Fruit fly (Drosophila melanogaster): ENCODE measurements around the gene RabX4.

The RabX4 gene

dm6 chr3R:24787042-24787565 is 41.1 kb downstream of the RabX4 start, which contains the start of gene CG5805:
Gene CG5805 (minus strand): TSS chr3R:24787421.
- TF ChIP-seq CG6808 (GFP tag; optimal IDR thresholded peaks at IDR 0.05) (peak; percentile 15), pdm3 (GFP tag; optimal IDR thresholded peaks at IDR 0.05) (peak; percentile 64), CG8119 (GFP tag; IDR thresholded peaks at IDR 0.05) (no peak), achi (GFP tag; optimal IDR thresholded peaks at IDR 0.05) (peak; percentile 70), Ets96B (tag; optimal IDR thresholded peaks at IDR 0.05) (no peak), CG34406 (GFP tag; optimal IDR thresholded peaks at IDR 0.05) (peak; percentile 66), Sox102F (GFP tag; optimal IDR thresholded peaks at IDR 0.05) (peak; percentile 31), CG4318 (GFP tag; optimal IDR thresholded peaks at IDR 0.05) (no peak), Hr39 (GFP tag; optimal IDR thresholded peaks at IDR 0.05) (peak; percentile 72), Sox14 (GFP tag; optimal IDR thresholded peaks at IDR 0.05) (peak; percentile 59), topi (GFP tag; optimal IDR thresholded peaks at IDR 0.05) (peak; percentile 69), CG6854 (GFP tag; optimal IDR thresholded peaks at IDR 0.05) (no peak), dac (GFP tag; optimal IDR thresholded peaks at IDR 0.05) (peak; percentile 4), CG11294 (GFP tag; IDR thresholded peaks at IDR 0.05) (no peak), CG6792 (GFP tag; optimal IDR thresholded peaks at IDR 0.05) (peak; percentile 31), CG3032 (tag; optimal IDR thresholded peaks at IDR 0.05) (no peak), CG15336 (GFP tag; IDR thresholded peaks at IDR 0.05) (no peak), svp (GFP tag) (peak; percentile 80), eg (GFP tag; IDR thresholded peaks at IDR 0.05) (peak; percentile 75), cyc (GFP tag; optimal IDR thresholded peaks at IDR 0.05) (peak; percentile 66), CG3919 (GFP tag; optimal IDR thresholded peaks at IDR 0.05) (peak; percentile 78), CG32006 (GFP tag; optimal IDR thresholded peaks at IDR 0.05) (peak; percentile 16), Eip78C (GFP tag) (peak; percentile 91), CG8319 (GFP tag; optimal IDR thresholded peaks at IDR 0.05) (peak; percentile 62), Gug (GFP tag; IDR thresholded peaks at IDR 0.05) (no peak), CG8632 (GFP tag; optimal IDR thresholded peaks at IDR 0.05) (peak; percentile 23), CG10631 (GFP tag; optimal IDR thresholded peaks at IDR 0.05) (no peak), acj6 (GFP tag; optimal IDR thresholded peaks at IDR 0.05) (peak; percentile 58), fd59A (GFP tag; optimal IDR thresholded peaks at IDR 0.05) (peak; percentile 14), CG31627 (GFP tag; optimal IDR thresholded peaks at IDR 0.05) (peak; percentile 65), esn (GFP tag; optimal IDR thresholded peaks at IDR 0.05) (peak; percentile 78), net (GFP tag; optimal IDR thresholded peaks at IDR 0.05) (peak; percentile 39), Ets21C (GFP tag; optimal IDR thresholded peaks at IDR 0.05) (peak; percentile 45), Hr38 (GFP tag; optimal IDR thresholded peaks at IDR 0.05) (no peak), Eip93F (GFP tag; optimal IDR thresholded peaks at IDR 0.05) (no peak), Eip75B (GFP tag; optimal IDR thresholded peaks at IDR 0.05) (peak; percentile 36), dsx (GFP tag; optimal IDR thresholded peaks at IDR 0.05; ENCODE audit: poor library complexity, severe bottlenecking) (no peak), spab (GFP tag; optimal IDR thresholded peaks at IDR 0.05) (no peak), salr (GFP tag; optimal IDR thresholded peaks at IDR 0.05) (peak in 1 of 2 experiments; percentile 71), Smox (GFP tag; optimal IDR thresholded peaks at IDR 0.05) (peak; percentile 74), CG1621 (tag; optimal IDR thresholded peaks at IDR 0.05) (peak; percentile 55), CG16779 (tag; optimal IDR thresholded peaks at IDR 0.05) (no peak), Blimp-1 (GFP tag; optimal IDR thresholded peaks at IDR 0.05) (peak; percentile 43), CG6276 (GFP tag; optimal IDR thresholded peaks at IDR 0.05) (no peak), Hr4 (GFP tag; optimal IDR thresholded peaks at IDR 0.05) (peak; percentile 35), OdsH (GFP tag; optimal IDR thresholded peaks at IDR 0.05) (peak; percentile 73), fkh (GFP tag; optimal IDR thresholded peaks at IDR 0.05) (no peak), Met (GFP tag; optimal IDR thresholded peaks at IDR 0.05) (peak; percentile 77), Lpt (GFP tag; optimal IDR thresholded peaks at IDR 0.05) (no peak), vri (GFP tag; optimal IDR thresholded peaks at IDR 0.05) (peak; percentile 98), CG10669 (GFP tag; optimal IDR thresholded peaks at IDR 0.05) (peak; percentile 61), CG11762 (GFP tag; optimal IDR thresholded peaks at IDR 0.05; ENCODE audit: insufficient read depth) (peak; percentile 39)

Data from whole organism, prepupa.